Fruit fly (Drosophila melanogaster) whole organism, embryonic: ENCODE data around the gene CG13071.

Experiments used
- BEAF-32 ChIP-seq: fragments of 200-800 bp; sonication (Bioruptor generic); optimal IDR thresholded peaks from 3 replicates; lab custom pipeline; 2017; ENCODE audit warnings: missing biosample characterization, missing genetic modification characterization, mild to moderate bottlenecking, moderate library complexity, missing genetic modification reagents
- Bgb ChIP-seq: fragments of 200-800 bp; sonication (Bioruptor generic); IDR thresholded peaks from 2 replicates; pipeline ENCODE4 v1.3.6; 2022; ENCODE audit warnings: missing biosample characterization, missing genetic modification characterization; ENCODE audit not compliant: partially characterized antibody
- CG10366 ChIP-seq: fragments of 200-800 bp; sonication (Bioruptor generic); IDR thresholded peaks from 2 replicates; pipeline ENCODE4 v1.3.6; 2022; ENCODE audit warnings: missing biosample characterization, missing genetic modification characterization
- CG11398 ChIP-seq: fragments of 200-800 bp; sonication (Bioruptor generic); optimal IDR thresholded peaks from 2 replicates; lab custom pipeline; 2016; ENCODE audit warnings: missing biosample characterization, missing genetic modification characterization
- CG11456 ChIP-seq: fragments of 200-800 bp; sonication (Bioruptor generic); IDR thresholded peaks from 3 replicates; pipeline ENCODE4 v1.3.6; 2022; ENCODE audit warnings: missing biosample characterization, missing genetic modification characterization
- CG11695 ChIP-seq: fragments of 200-800 bp; sonication (Bioruptor generic); IDR thresholded peaks from 3 replicates; pipeline ENCODE4 v1.3.6; 2022; ENCODE audit warnings: missing biosample characterization, missing genetic modification characterization
- CG12236 ChIP-seq: fragments of 200-800 bp; sonication (Bioruptor generic); optimal IDR thresholded peaks from 2 replicates; lab custom pipeline; 2016; ENCODE audit warnings: missing biosample characterization, missing genetic modification characterization
- CG1233 ChIP-seq: fragments of 200-800 bp; sonication (Bioruptor generic); optimal IDR thresholded peaks from 4 replicates; lab custom pipeline; 2018; ENCODE audit warnings: missing biosample characterization, mild to moderate bottlenecking, missing genetic modification characterization
- CG13287 ChIP-seq: fragments of 200-800 bp; sonication (Bioruptor generic); IDR thresholded peaks from 2 replicates; pipeline ENCODE4 v1.3.6; 2022; ENCODE audit warnings: missing biosample characterization, missing genetic modification characterization; ENCODE audit not compliant: partially characterized antibody
- CG13624 ChIP-seq: fragments of 200-800 bp; sonication (Bioruptor generic); optimal IDR thresholded peaks from 2 replicates; lab custom pipeline; 2016; ENCODE audit warnings: missing biosample characterization, missing genetic modification characterization
- CG14050 ChIP-seq: fragments of 200-800 bp; sonication (Bioruptor generic); IDR thresholded peaks from 3 replicates; pipeline ENCODE4 v1.3.6; 2022; ENCODE audit warnings: missing biosample characterization, missing genetic modification characterization
- CG18262 ChIP-seq: fragments of 200-800 bp; optimal IDR thresholded peaks from 3 replicates; lab custom pipeline; 2019; ENCODE audit warnings: missing biosample characterization, mild to moderate bottlenecking, missing genetic modification characterization, moderate library complexity
- CG2116 ChIP-seq: fragments of 200-800 bp; sonication (Bioruptor generic); optimal IDR thresholded peaks from 3 replicates; lab custom pipeline; 2018; ENCODE audit warnings: missing biosample characterization, mild to moderate bottlenecking, missing genetic modification characterization
- CG2199 ChIP-seq: fragments of 200-800 bp; sonication (Bioruptor generic); IDR thresholded peaks from 3 replicates; pipeline ENCODE4 v1.3.6; 2022; ENCODE audit warnings: missing biosample characterization, missing genetic modification characterization
- CG30020 ChIP-seq: fragments of 200-800 bp; optimal IDR thresholded peaks from 2 replicates; lab custom pipeline; 2019; ENCODE audit warnings: missing biosample characterization, mild to moderate bottlenecking, missing genetic modification characterization, moderate library complexity
- CG3281 ChIP-seq: fragments of 200-800 bp; sonication (Bioruptor generic); optimal IDR thresholded peaks from 3 replicates; lab custom pipeline; 2017; ENCODE audit warnings: missing biosample characterization, mild to moderate bottlenecking, missing genetic modification characterization
- CG3407 ChIP-seq: fragments of 200-800 bp; sonication (Bioruptor generic); optimal IDR thresholded peaks from 2 replicates; lab custom pipeline; 2018; ENCODE audit warnings: missing biosample characterization, mild to moderate bottlenecking, missing genetic modification characterization
- CG34422 ChIP-seq: fragments of 200-800 bp; sonication (Bioruptor generic); IDR thresholded peaks from 3 replicates; pipeline ENCODE4 v1.3.6; 2022; ENCODE audit warnings: missing biosample characterization, missing genetic modification characterization
- CG42726 ChIP-seq: fragments of 200-800 bp; sonication (Bioruptor generic); IDR thresholded peaks from 2 replicates; pipeline ENCODE4 v1.3.6; 2022; ENCODE audit warnings: missing biosample characterization, missing genetic modification characterization; ENCODE audit not compliant: partially characterized antibody
- CG4360 ChIP-seq: fragments of 200-800 bp; sonication (Bioruptor generic); IDR thresholded peaks from 2 replicates; pipeline ENCODE4 v1.3.6; 2022; ENCODE audit warnings: missing biosample characterization, missing genetic modification characterization
- CG4707 ChIP-seq: fragments of 200-800 bp; sonication (Bioruptor generic); optimal IDR thresholded peaks from 2 replicates; lab custom pipeline; 2018; ENCODE audit warnings: missing biosample characterization, mild to moderate bottlenecking, missing genetic modification characterization, moderate library complexity
- CG4820 ChIP-seq: fragments of 200-800 bp; sonication (Bioruptor generic); optimal IDR thresholded peaks from 3 replicates; lab custom pipeline; 2016; ENCODE audit warnings: missing biosample characterization, missing genetic modification characterization
- Deaf1 ChIP-seq: fragments of 200-800 bp; optimal IDR thresholded peaks from 3 replicates; lab custom pipeline; 2019; ENCODE audit warnings: missing biosample characterization, mild to moderate bottlenecking, missing genetic modification characterization, moderate library complexity
- E2f2 ChIP-seq: fragments of 200-800 bp; sonication (Bioruptor generic); IDR thresholded peaks from 2 replicates; pipeline ENCODE4 v1.3.6; 2022; ENCODE audit warnings: missing biosample characterization, missing genetic modification characterization
- HLH54F ChIP-seq: fragments of 200-800 bp; sonication (Bioruptor generic); optimal IDR thresholded peaks from 3 replicates; lab custom pipeline; 2016; ENCODE audit warnings: missing biosample characterization, missing genetic modification characterization
- Max ChIP-seq: fragments of 200-800 bp; sonication (Bioruptor generic); optimal IDR thresholded peaks from 2 replicates; lab custom pipeline; 2016; ENCODE audit warnings: missing biosample characterization, mild to moderate bottlenecking, missing genetic modification characterization
- Myb ChIP-seq: fragments of 200-800 bp; sonication (Bioruptor generic); optimal IDR thresholded peaks from 2 replicates; lab custom pipeline; 2016; ENCODE audit warnings: missing biosample characterization, missing genetic modification characterization
- Nf-YC ChIP-seq: fragments of 200-800 bp; optimal IDR thresholded peaks from 3 replicates; lab custom pipeline; 2019; ENCODE audit warnings: missing biosample characterization, mild to moderate bottlenecking, missing genetic modification characterization, moderate library complexity
- Oli ChIP-seq: fragments of 200-800 bp; sonication (Bioruptor generic); optimal IDR thresholded peaks from 2 replicates; lab custom pipeline; 2018; ENCODE audit warnings: missing biosample characterization, mild to moderate bottlenecking, missing genetic modification characterization, moderate library complexity
- PHDP ChIP-seq: fragments of 200-800 bp; sonication (Bioruptor generic); optimal IDR thresholded peaks from 3 replicates; lab custom pipeline; 2018; ENCODE audit warnings: missing biosample characterization, mild to moderate bottlenecking, missing genetic modification characterization, moderate library complexity
- Pdp1 ChIP-seq, 2 experiments: fragments of 200-800 bp; sonication (Bioruptor generic); optimal IDR thresholded peaks; 3 replicates each; lab custom pipeline; 2016; ENCODE audit warnings: missing biosample characterization in 2 of 2, missing genetic modification characterization in 2 of 2, mild to moderate bottlenecking in 1 of 2, moderate library complexity in 1 of 2
- Poxn ChIP-seq: fragments of 200-800 bp; sonication (Bioruptor generic); IDR thresholded peaks from 2 replicates; pipeline ENCODE4 v1.3.6; 2022; ENCODE audit warnings: missing biosample characterization, missing genetic modification characterization
- Rfx ChIP-seq: fragments of 200-800 bp; sonication (Bioruptor generic); IDR thresholded peaks from 2 replicates; pipeline ENCODE4 v1.3.6; 2022; ENCODE audit warnings: missing biosample characterization, missing genetic modification characterization
- Usf ChIP-seq: fragments of 200-800 bp; sonication (Bioruptor generic); optimal IDR thresholded peaks from 2 replicates; lab custom pipeline; 2017; ENCODE audit warnings: missing genotype, missing biosample characterization, missing genetic modification characterization
- Xrp1 ChIP-seq: fragments of 200-800 bp; sonication (Bioruptor generic); IDR thresholded peaks from 2 replicates; pipeline ENCODE4 v1.3.6; 2022; ENCODE audit warnings: missing biosample characterization, missing genetic modification characterization
- bab2 ChIP-seq: fragments of 200-800 bp; sonication (Bioruptor generic); optimal IDR thresholded peaks from 2 replicates; lab custom pipeline; 2016; ENCODE audit warnings: missing biosample characterization, missing genetic modification characterization
- cato ChIP-seq: fragments of 200-800 bp; sonication (Bioruptor generic); optimal IDR thresholded peaks from 2 replicates; lab custom pipeline; 2016; ENCODE audit warnings: missing biosample characterization, missing genetic modification characterization, borderline replicate concordance
- dan ChIP-seq: fragments of 200-800 bp; sonication (Bioruptor generic); IDR thresholded peaks from 2 replicates; pipeline ENCODE4 v1.3.6; 2022; ENCODE audit warnings: missing biosample characterization, missing genetic modification characterization
- disco-r ChIP-seq: fragments of 200-800 bp; sonication (Bioruptor generic); optimal IDR thresholded peaks from 2 replicates; lab custom pipeline; 2016; ENCODE audit warnings: missing biosample characterization, missing genetic modification characterization
- dmrt99B ChIP-seq: fragments of 200-800 bp; sonication (Bioruptor generic); optimal IDR thresholded peaks from 2 replicates; lab custom pipeline; 2018; ENCODE audit warnings: missing biosample characterization, mild to moderate bottlenecking, missing genetic modification characterization, moderate library complexity
- gcm2 ChIP-seq: fragments of 200-800 bp; sonication (Bioruptor generic); optimal IDR thresholded peaks from 2 replicates; lab custom pipeline; 2016; ENCODE audit warnings: missing biosample characterization, missing genetic modification characterization
- jigr1 ChIP-seq: fragments of 200-800 bp; sonication (Bioruptor generic); IDR thresholded peaks from 3 replicates; pipeline ENCODE4 v1.3.6; 2022; ENCODE audit warnings: missing biosample characterization, missing genetic modification characterization
- jing ChIP-seq: fragments of 200-800 bp; sonication (Bioruptor generic); optimal IDR thresholded peaks from 2 replicates; lab custom pipeline; 2018; ENCODE audit warnings: missing biosample characterization, mild to moderate bottlenecking, missing genetic modification characterization
- kay ChIP-seq: fragments of 200-800 bp; sonication (Bioruptor generic); optimal IDR thresholded peaks from 2 replicates; lab custom pipeline; 2016; ENCODE audit warnings: missing biosample characterization, missing genetic modification characterization
- mirr ChIP-seq: fragments of 200-800 bp; sonication (Bioruptor generic); optimal IDR thresholded peaks from 3 replicates; lab custom pipeline; 2018; ENCODE audit warnings: missing biosample characterization, mild to moderate bottlenecking, missing genetic modification characterization
- repo ChIP-seq: fragments of 200-800 bp; sonication (Bioruptor generic); optimal IDR thresholded peaks from 2 replicates; lab custom pipeline; 2016; ENCODE audit warnings: missing biosample characterization, missing genetic modification characterization
- sima ChIP-seq: fragments of 200-800 bp; sonication (Bioruptor generic); optimal IDR thresholded peaks from 2 replicates; lab custom pipeline; 2016; ENCODE audit warnings: missing biosample characterization, missing genetic modification characterization
- so ChIP-seq: fragments of 200-800 bp; sonication (Bioruptor generic); IDR thresholded peaks from 3 replicates; pipeline ENCODE4 v1.3.6; 2022; ENCODE audit warnings: missing biosample characterization, missing genetic modification characterization
- sqz ChIP-seq: fragments of 200-800 bp; sonication (Bioruptor generic); optimal IDR thresholded peaks from 3 replicates; lab custom pipeline; 2018; ENCODE audit warnings: missing biosample characterization, mild to moderate bottlenecking, missing genetic modification characterization
- vvl ChIP-seq: fragments of 200-800 bp; sonication (Bioruptor generic); IDR thresholded peaks from 2 replicates; pipeline ENCODE4 v1.3.6; 2022; ENCODE audit warnings: missing biosample characterization, missing genetic modification characterization
- z ChIP-seq: fragments of 200-800 bp; sonication (Bioruptor generic); IDR thresholded peaks from 3 replicates; pipeline ENCODE4 v1.3.6; 2022; ENCODE audit warnings: missing biosample characterization, missing genetic modification characterization

The CG13071 gene

DNA sequence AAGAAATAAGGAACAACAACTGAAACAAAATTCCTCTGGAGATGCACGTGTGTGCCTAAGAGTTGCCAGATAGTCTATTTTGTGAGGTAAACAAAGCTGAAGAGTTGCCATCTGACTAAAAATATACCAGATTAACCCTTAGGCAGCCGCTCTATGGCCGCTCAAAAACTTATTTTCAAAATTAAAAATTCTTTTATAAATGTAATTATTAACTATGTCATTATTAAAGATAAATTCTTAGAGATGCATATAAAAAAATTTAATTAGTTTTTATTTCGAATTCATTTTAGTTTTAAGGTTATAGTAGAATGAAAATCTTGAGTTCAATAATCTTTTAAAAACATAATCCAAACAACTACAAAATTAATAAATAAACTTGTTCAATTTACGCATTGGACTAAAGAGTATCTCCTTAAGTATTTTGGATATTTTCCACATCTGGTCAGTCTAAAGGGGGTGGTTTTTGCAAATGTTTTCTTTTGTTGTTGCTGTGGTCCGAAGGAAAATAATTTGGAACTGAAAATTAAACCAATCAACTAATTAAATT is 33.8 kb upstream of the CG13071 start, which contains the start of gene Tmx3 (continued):
- TF ChIP-seq dan (GFP tag; lab: Robert Waterston, UW) (no peak), sqz (no peak), jing (GFP tag; lab: Kevin White, UChicago) (peak; percentile 27), Poxn (GFP tag; lab: Robert Waterston, UW) (peak; percentile 79), CG30020 (peak; percentile 76), Xrp1 (GFP tag; lab: Robert Waterston, UW) (peak; percentile 90), Nf-YC (tag; lab: Kevin White, UChicago) (peak; percentile 3), bab2 (GFP tag; lab: Kevin White, UChicago) (peak; percentile 66), jigr1 (GFP tag; lab: Robert Waterston, UW) (peak; percentile 77), Usf (GFP tag; lab: Kevin White, UChicago) (peak; percentile 81), Myb (peak; percentile 20), sima (GFP tag; lab: Kevin White, UChicago) (no peak), disco-r (peak; percentile 14), gcm2 (peak; percentile 46), CG13624 (GFP tag; lab: Kevin White, UChicago) (peak; percentile 56), kay (GFP tag; lab: Kevin White, UChicago) (peak; percentile 76), CG18262 (tag; lab: Kevin White, UChicago) (peak; percentile 91), CG10366 (peak; percentile 91), vvl (peak; percentile 95), CG12236 (GFP tag; lab: Kevin White, UChicago) (no peak), Max (GFP tag; lab: Kevin White, UChicago) (peak; percentile 91), dmrt99B (tag; lab: Kevin White, UChicago) (no peak), cato (GFP tag; lab: Kevin White, UChicago) (peak; percentile 73), HLH54F (peak; percentile 59), CG42726 (no peak), CG11695 (GFP tag; lab: Robert Waterston, UW) (peak; percentile 88), CG14050 (GFP tag; lab: Robert Waterston, UW) (peak; percentile 78), BEAF-32 (GFP tag; lab: Kevin White, UChicago) (peak; percentile 28), CG2116 (peak; percentile 72), CG34422 (peak; percentile 96), Rfx (GFP tag; lab: Robert Waterston, UW) (peak; percentile 95), CG4707 (GFP tag; lab: Kevin White, UChicago) (no peak), CG3407 (peak; percentile 71), PHDP (tag; lab: Kevin White, UChicago) (peak; percentile 91), CG2199 (GFP tag; lab: Robert Waterston, UW) (peak; percentile 25; the same call in 1 of the 3 replicates), CG1233 (GFP tag; lab: Kevin White, UChicago) (peak; percentile 85), CG13287 (GFP tag; lab: Robert Waterston, UW) (peak; percentile 17; the same call in 1 of the 2 replicates), CG4820 (GFP tag; lab: Kevin White, UChicago) (peak; percentile 87), Pdp1 (GFP tag; optimal IDR thresholded peaks at IDR 0.05; lab: Kevin White, UChicago) (peak in 1 of 2 experiments; percentile 66), mirr (no peak), Deaf1 (tag; lab: Kevin White, UChicago) (no peak), CG11456 (GFP tag; lab: Robert Waterston, UW) (peak; percentile 95), CG11398 (GFP tag; lab: Kevin White, UChicago) (no peak), CG4360 (peak; percentile 68), Bgb (GFP tag; lab: Robert Waterston, UW) (no peak), Oli (tag; lab: Kevin White, UChicago) (peak; percentile 81), CG3281 (GFP tag; lab: Kevin White, UChicago) (peak; percentile 74), z (GFP tag; lab: Robert Waterston, UW) (no peak), repo (GFP tag; lab: Kevin White, UChicago) (no peak), E2f2 (peak; percentile 73), so (GFP tag; lab: Robert Waterston, UW) (peak; percentile 77; the same call in 2 of the 3 replicates)
